Worm (Caenorhabditis elegans) whole organism, midembryonic: ENCODE data around the gene gln-1.

Experiments used
- T22C8.4 ChIP-seq: fragments of 200-800 bp; sonication (Bioruptor generic); IDR thresholded peaks from 2 replicates; pipeline ENCODE4 v1.3.6; 2022; ENCODE audit warnings: missing genetic modification characterization, missing compliant biosample characterization
- cog-1 ChIP-seq: sonication (generic microtip); optimal IDR thresholded peaks from 2 replicates; lab custom pipeline; 2016; ENCODE audit warnings: missing genetic modification characterization, missing compliant biosample characterization
- flt-1 ChIP-seq: fragments of 200-800 bp; sonication (Bioruptor generic); IDR thresholded peaks from 2 replicates; pipeline ENCODE4 v1.3.6; 2022; ENCODE audit warnings: missing genetic modification characterization, missing compliant biosample characterization
- klf-2 ChIP-seq: fragments of 200-800 bp; sonication (Bioruptor generic); conservative IDR thresholded peaks from 2 replicates; pipeline ENCODE4 v1.3.6; 2022; ENCODE audit warnings: missing genetic modification reagents, missing genetic modification characterization, missing compliant biosample characterization
- med-1 ChIP-seq: sonication (generic microtip); optimal IDR thresholded peaks from 2 replicates; lab custom pipeline; 2017; ENCODE audit warnings: missing genetic modification characterization, mild to moderate bottlenecking, missing compliant biosample characterization, antibody characterized with exemption, missing genetic modification reagents; ENCODE audit not compliant: insufficient read depth
- ref-1 ChIP-seq: fragments of 200-800 bp; sonication (Bioruptor generic); conservative IDR thresholded peaks from 2 replicates; pipeline ENCODE4 v1.3.6; 2022; ENCODE audit warnings: missing genetic modification reagents, missing genetic modification characterization, missing compliant biosample characterization
- tab-1 ChIP-seq: fragments of 200-800 bp; sonication (Bioruptor generic); IDR thresholded peaks from 2 replicates; pipeline ENCODE4 v1.3.6; 2022; ENCODE audit warnings: missing genetic modification characterization, missing compliant biosample characterization
- ztf-23 ChIP-seq: fragments of 200-800 bp; sonication (Bioruptor generic); IDR thresholded peaks from 2 replicates; pipeline ENCODE4 v1.3.6; 2022; ENCODE audit warnings: missing genetic modification reagents, missing genetic modification characterization, missing compliant biosample characterization
- ztf-29 ChIP-seq: fragments of 200-800 bp; sonication (Bioruptor generic); IDR thresholded peaks from 2 replicates; pipeline ENCODE4 v1.3.6; 2022; ENCODE audit warnings: missing genetic modification reagents, missing genetic modification characterization, missing compliant biosample characterization

Gene gln-1

ce11 chrX:6029075-6029474 is 29.0 kb upstream of the gln-1 start:
- no peak for TF ChIP-seq T22C8.4 (GFP tag; lab: Robert Waterston, UW)
- TF ChIP-seq ztf-23, result no peak
- no peak for TF ChIP-seq ref-1 (GFP tag; lab: Robert Waterston, UW)
- no peak for TF ChIP-seq med-1 (GFP tag; lab: Kevin White, UChicago)
- no peak for TF ChIP-seq cog-1 (tag; lab: Kevin White, UChicago)
- no peak for TF ChIP-seq flt-1 (GFP tag; lab: Robert Waterston, UW)
- no peak for TF ChIP-seq klf-2 (GFP tag; lab: Robert Waterston, UW)
- no peak for TF ChIP-seq tab-1 (GFP tag; lab: Robert Waterston, UW)
- TF ChIP-seq ztf-29 (GFP tag; lab: Robert Waterston, UW), result no peak

ce11 chrX:6031169-6031568 is 26.9 kb upstream of the gln-1 start, which contains the start of gene ipp-5:
TSS of gene ipp-5 (plus strand) at chrX:6031469.
- TF ChIP-seq tab-1 (GFP tag; lab: Robert Waterston, UW), result no peak
- TF ChIP-seq med-1 (GFP tag; lab: Kevin White, UChicago), result no peak
- TF ChIP-seq flt-1 (GFP tag; lab: Robert Waterston, UW), result no peak
- no peak for TF ChIP-seq ztf-29 (GFP tag; lab: Robert Waterston, UW)
- no peak for TF ChIP-seq T22C8.4 (GFP tag; lab: Robert Waterston, UW)
- TF ChIP-seq klf-2 (GFP tag; lab: Robert Waterston, UW), result no peak
- TF ChIP-seq ref-1 (GFP tag; lab: Robert Waterston, UW), result no peak
- TF ChIP-seq ztf-23, result no peak
- no peak for TF ChIP-seq cog-1 (tag; lab: Kevin White, UChicago)

ce11 chrX:6039544-6039943 is 18.5 kb upstream of the gln-1 start, which contains the start of gene hsp-25:
TSS of gene hsp-25 (minus strand) at chrX:6039644.
- TF ChIP-seq tab-1 (GFP tag; lab: Robert Waterston, UW) (no peak), flt-1 (GFP tag; lab: Robert Waterston, UW) (no peak), ref-1 (GFP tag; lab: Robert Waterston, UW) (no peak), cog-1 (tag; lab: Kevin White, UChicago) (no peak), klf-2 (GFP tag; lab: Robert Waterston, UW) (no peak), T22C8.4 (GFP tag; lab: Robert Waterston, UW) (no peak), ztf-29 (GFP tag; lab: Robert Waterston, UW) (no peak), med-1 (GFP tag; lab: Kevin White, UChicago) (no peak), ztf-23 (no peak)

ce11 chrX:6040435-6041093 is 17.5 kb upstream of the gln-1 start:
- no peak for TF ChIP-seq flt-1 (GFP tag; lab: Robert Waterston, UW)
- no peak for TF ChIP-seq ztf-29 (GFP tag; lab: Robert Waterston, UW)
- no peak for TF ChIP-seq tab-1 (GFP tag; lab: Robert Waterston, UW)
- TF ChIP-seq ref-1 (GFP tag; lab: Robert Waterston, UW), result no peak
- TF ChIP-seq cog-1 (tag; lab: Kevin White, UChicago), result no peak

ce11 chrX:6041094-6041441 is 17.0 kb upstream of the gln-1 start:
- TF ChIP-seq ztf-23 (no peak), T22C8.4 (GFP tag; lab: Robert Waterston, UW) (no peak), tab-1 (GFP tag; lab: Robert Waterston, UW) (no peak), flt-1 (GFP tag; lab: Robert Waterston, UW) (no peak), ref-1 (GFP tag; lab: Robert Waterston, UW) (no peak), med-1 (GFP tag; lab: Kevin White, UChicago) (no peak), klf-2 (GFP tag; lab: Robert Waterston, UW) (no peak), cog-1 (tag; lab: Kevin White, UChicago) (no peak), ztf-29 (GFP tag; lab: Robert Waterston, UW) (no peak)

- TF ChIP-seq tab-1 (GFP tag; lab: Robert Waterston, UW), result 0 out of 2 replicates have a peak, but pooled peaks have one; percentile 29
- no peak for TF ChIP-seq ref-1 (GFP tag; lab: Robert Waterston, UW)
These were observed 16.0 kb upstream of the gln-1 start for ce11 chrX:6041995-6042481.

ce11 chrX:6043283-6043682 is 14.8 kb upstream of the gln-1 start:
- TF ChIP-seq klf-2 (GFP tag; lab: Robert Waterston, UW) (no peak), cog-1 (tag; lab: Kevin White, UChicago) (no peak), T22C8.4 (GFP tag; lab: Robert Waterston, UW) (no peak), ref-1 (GFP tag; lab: Robert Waterston, UW) (no peak), ztf-23 (no peak), flt-1 (GFP tag; lab: Robert Waterston, UW) (no peak), med-1 (GFP tag; lab: Kevin White, UChicago) (no peak), ztf-29 (GFP tag; lab: Robert Waterston, UW) (no peak)

- TF ChIP-seq tab-1 (GFP tag; lab: Robert Waterston, UW) (no peak), klf-2 (GFP tag; lab: Robert Waterston, UW) (no peak), T22C8.4 (GFP tag; lab: Robert Waterston, UW) (no peak), cog-1 (tag; lab: Kevin White, UChicago) (no peak), med-1 (GFP tag; lab: Kevin White, UChicago) (no peak), ref-1 (GFP tag; lab: Robert Waterston, UW) (no peak), ztf-29 (GFP tag; lab: Robert Waterston, UW) (no peak)
These were observed 9.5 kb upstream of the gln-1 start, which contains the start of gene pak-1 for ce11 chrX:6048508-6048907. TSS of gene pak-1 (minus strand) at chrX:6048608.

- TF ChIP-seq T22C8.4 (GFP tag; lab: Robert Waterston, UW), result peak; percentile 63
- TF ChIP-seq ref-1 (GFP tag; lab: Robert Waterston, UW), result no peak
- no peak for TF ChIP-seq klf-2 (GFP tag; lab: Robert Waterston, UW)
- TF ChIP-seq flt-1 (GFP tag; lab: Robert Waterston, UW), result 0 out of 2 replicates have a peak, but pooled peaks have one; percentile 19
- TF ChIP-seq ztf-29 (GFP tag; lab: Robert Waterston, UW), result no peak
These were observed 8.0 kb upstream of the gln-1 start for ce11 chrX:6050078-6050477.
